Fruit fly (Drosophila melanogaster) whole organism, embryonic: Measurements from ENCODE around the gene Jhbp7.

Experiments
- Ada2b ChIP-seq: fragments of 200-800 bp; sonication (Bioruptor generic); IDR thresholded peaks from 2 replicates; pipeline ENCODE4 v1.3.6; 2022; ENCODE audit warnings: missing biosample characterization, missing genetic modification characterization
- Bgb ChIP-seq: fragments of 200-800 bp; sonication (Bioruptor generic); IDR thresholded peaks from 2 replicates; pipeline ENCODE4 v1.3.6; 2022; ENCODE audit warnings: missing biosample characterization, missing genetic modification characterization; ENCODE audit not compliant: partially characterized antibody
- CG10565 ChIP-seq: fragments of 200-800 bp; sonication (Bioruptor generic); optimal IDR thresholded peaks from 3 replicates; lab custom pipeline; 2016; ENCODE audit warnings: missing biosample characterization, mild to moderate bottlenecking, missing genetic modification characterization
- CG11093 ChIP-seq: fragments of 200-800 bp; sonication (Bioruptor generic); IDR thresholded peaks from 3 replicates; pipeline ENCODE4 v1.3.6; 2022; ENCODE audit warnings: missing biosample characterization, missing genetic modification characterization
- CG13624 ChIP-seq: fragments of 200-800 bp; sonication (Bioruptor generic); optimal IDR thresholded peaks from 2 replicates; lab custom pipeline; 2016; ENCODE audit warnings: missing biosample characterization, missing genetic modification characterization
- CG14667 ChIP-seq: fragments of 200-800 bp; sonication (Bioruptor generic); IDR thresholded peaks from 2 replicates; pipeline ENCODE4 v1.3.6; 2022; ENCODE audit warnings: missing biosample characterization, missing genetic modification characterization
- CG17328 ChIP-seq: fragments of 200-800 bp; sonication (Bioruptor generic); IDR thresholded peaks from 2 replicates; pipeline ENCODE4 v1.3.6; 2022; ENCODE audit warnings: missing biosample characterization, missing genetic modification characterization
- CG17829 ChIP-seq: fragments of 200-800 bp; optimal IDR thresholded peaks from 2 replicates; lab custom pipeline; 2019; ENCODE audit warnings: missing biosample characterization, mild to moderate bottlenecking, missing genetic modification characterization, moderate library complexity
- CG17912 ChIP-seq: fragments of 200-800 bp; sonication (Bioruptor generic); optimal IDR thresholded peaks from 2 replicates; lab custom pipeline; 2018; ENCODE audit warnings: missing biosample characterization, mild to moderate bottlenecking, missing genetic modification characterization
- CG2129 ChIP-seq: fragments of 200-800 bp; sonication (Bioruptor generic); IDR thresholded peaks from 2 replicates; pipeline ENCODE4 v1.3.6; 2022; ENCODE audit warnings: missing biosample characterization, missing genetic modification characterization; ENCODE audit not compliant: partially characterized antibody
- CG2712 ChIP-seq: fragments of 200-800 bp; optimal IDR thresholded peaks from 3 replicates; lab custom pipeline; 2019; ENCODE audit warnings: missing biosample characterization, mild to moderate bottlenecking, missing genetic modification characterization, moderate library complexity
- CG2875 ChIP-seq: fragments of 200-800 bp; sonication (Bioruptor generic); optimal IDR thresholded peaks from 2 replicates; lab custom pipeline; 2017; ENCODE audit warnings: missing biosample characterization, mild to moderate bottlenecking, missing genetic modification characterization, missing genetic modification reagents
- CG32767 ChIP-seq: fragments of 200-800 bp; sonication (Bioruptor generic); IDR thresholded peaks from 2 replicates; pipeline ENCODE4 v1.3.6; 2022; ENCODE audit warnings: missing biosample characterization, missing genetic modification characterization
- CG43689 ChIP-seq: fragments of 200-800 bp; sonication (Bioruptor generic); IDR thresholded peaks from 2 replicates; pipeline ENCODE4 v1.3.6; 2022; ENCODE audit warnings: missing biosample characterization, missing genetic modification characterization
- CG4617 ChIP-seq: fragments of 200-800 bp; sonication (Bioruptor generic); optimal IDR thresholded peaks from 3 replicates; lab custom pipeline; 2016; ENCODE audit warnings: missing biosample characterization, missing genetic modification characterization, borderline replicate concordance
- CG6175 ChIP-seq: fragments of 200-800 bp; sonication (Bioruptor generic); IDR thresholded peaks from 3 replicates; pipeline ENCODE4 v1.3.6; 2022; ENCODE audit warnings: missing biosample characterization, missing genetic modification characterization
- CG6765 ChIP-seq: fragments of 200-800 bp; sonication (Bioruptor generic); optimal IDR thresholded peaks from 3 replicates; lab custom pipeline; 2017; ENCODE audit warnings: missing biosample characterization, mild to moderate bottlenecking, missing genetic modification characterization
- CG7839 ChIP-seq: fragments of 200-800 bp; sonication (Bioruptor generic); optimal IDR thresholded peaks from 3 replicates; lab custom pipeline; 2018; ENCODE audit warnings: missing biosample characterization, mild to moderate bottlenecking, missing genetic modification characterization, moderate library complexity
- CG8089 ChIP-seq: fragments of 200-800 bp; sonication (Bioruptor generic); optimal IDR thresholded peaks from 3 replicates; lab custom pipeline; 2016; ENCODE audit warnings: missing biosample characterization, missing genetic modification characterization
- CG8388 ChIP-seq: fragments of 200-800 bp; sonication (Bioruptor generic); optimal IDR thresholded peaks from 2 replicates; lab custom pipeline; 2019; ENCODE audit warnings: missing biosample characterization, mild to moderate bottlenecking, missing genetic modification characterization, moderate library complexity
- CG9215 ChIP-seq: fragments of 200-800 bp; sonication (Bioruptor generic); IDR thresholded peaks from 2 replicates; pipeline ENCODE4 v1.3.6; 2022; ENCODE audit warnings: missing biosample characterization, missing genetic modification characterization
- CHES-1-like ChIP-seq: fragments of 200-800 bp; sonication (Bioruptor generic); optimal IDR thresholded peaks from 2 replicates; lab custom pipeline; 2016; ENCODE audit warnings: missing biosample characterization, missing genetic modification characterization
- D19A ChIP-seq: fragments of 200-800 bp; optimal IDR thresholded peaks from 3 replicates; lab custom pipeline; 2019; ENCODE audit warnings: missing biosample characterization, mild to moderate bottlenecking, missing genetic modification characterization, moderate library complexity
- Deaf1 ChIP-seq: fragments of 200-800 bp; optimal IDR thresholded peaks from 3 replicates; lab custom pipeline; 2019; ENCODE audit warnings: missing biosample characterization, mild to moderate bottlenecking, missing genetic modification characterization, moderate library complexity
- Dip2 ChIP-seq: fragments of 200-800 bp; sonication (Bioruptor generic); IDR thresholded peaks from 2 replicates; pipeline ENCODE4 v1.3.6; 2022; ENCODE audit warnings: missing biosample characterization, missing genetic modification characterization
- Dll ChIP-seq: fragments of 200-800 bp; sonication (Bioruptor generic); IDR thresholded peaks from 4 replicates; pipeline ENCODE4 v1.3.6; 2022; ENCODE audit warnings: missing biosample characterization, missing genetic modification characterization; ENCODE audit not compliant: partially characterized antibody
- Fer1 ChIP-seq: fragments of 200-800 bp; sonication (Bioruptor generic); optimal IDR thresholded peaks from 2 replicates; lab custom pipeline; 2017; ENCODE audit warnings: missing biosample characterization, mild to moderate bottlenecking, missing genetic modification characterization
- H15 ChIP-seq: fragments of 200-800 bp; sonication (Bioruptor generic); IDR thresholded peaks from 3 replicates; pipeline ENCODE4 v1.3.6; 2022; ENCODE audit warnings: missing biosample characterization, missing genetic modification characterization
- HmgD ChIP-seq: fragments of 200-800 bp; sonication (Bioruptor generic); optimal IDR thresholded peaks from 3 replicates; lab custom pipeline; 2016; ENCODE audit warnings: missing biosample characterization, missing genetic modification characterization
- Max ChIP-seq: fragments of 200-800 bp; sonication (Bioruptor generic); optimal IDR thresholded peaks from 2 replicates; lab custom pipeline; 2016; ENCODE audit warnings: missing biosample characterization, mild to moderate bottlenecking, missing genetic modification characterization
- NC2α ChIP-seq: fragments of 200-800 bp; sonication (Bioruptor generic); optimal IDR thresholded peaks from 2 replicates; lab custom pipeline; 2016; ENCODE audit warnings: missing biosample characterization, missing genetic modification characterization
- Pdp1 ChIP-seq, 2 experiments: fragments of 200-800 bp; sonication (Bioruptor generic); optimal IDR thresholded peaks; 3 replicates each; lab custom pipeline; 2016; ENCODE audit warnings: missing biosample characterization in 2 of 2, missing genetic modification characterization in 2 of 2, mild to moderate bottlenecking in 1 of 2, moderate library complexity in 1 of 2
- Ravus ChIP-seq: fragments of 200-800 bp; sonication (Bioruptor generic); IDR thresholded peaks from 2 replicates; pipeline ENCODE4 v1.3.6; 2022; ENCODE audit warnings: missing biosample characterization, missing genetic modification characterization
- ash1 ChIP-seq: fragments of 200-800 bp; sonication (Bioruptor generic); optimal IDR thresholded peaks from 2 replicates; lab custom pipeline; 2018; ENCODE audit warnings: missing biosample characterization, mild to moderate bottlenecking, missing genetic modification characterization
- chm ChIP-seq: fragments of 200-800 bp; sonication (Bioruptor generic); IDR thresholded peaks from 2 replicates; pipeline ENCODE4 v1.3.6; 2022; ENCODE audit warnings: missing biosample characterization, missing genetic modification characterization
- crol ChIP-seq: fragments of 200-800 bp; sonication (Bioruptor generic); IDR thresholded peaks from 2 replicates; pipeline ENCODE4 v1.3.6; 2022; ENCODE audit warnings: missing biosample characterization, missing genetic modification characterization
- exex ChIP-seq: fragments of 200-800 bp; sonication (Bioruptor generic); optimal IDR thresholded peaks from 4 replicates; lab custom pipeline; 2018; ENCODE audit warnings: missing biosample characterization, mild to moderate bottlenecking, missing genetic modification characterization, moderate library complexity
- fd3F ChIP-seq: fragments of 200-800 bp; sonication (Bioruptor generic); optimal IDR thresholded peaks from 2 replicates; lab custom pipeline; 2018; ENCODE audit warnings: missing biosample characterization, mild to moderate bottlenecking, missing genetic modification characterization, moderate library complexity
- fu2 ChIP-seq: fragments of 200-800 bp; sonication (Bioruptor generic); optimal IDR thresholded peaks from 2 replicates; lab custom pipeline; 2016; ENCODE audit warnings: missing biosample characterization, missing genetic modification characterization
- gce ChIP-seq: fragments of 200-800 bp; sonication (Bioruptor generic); IDR thresholded peaks from 3 replicates; pipeline ENCODE4 v1.3.6; 2022; ENCODE audit warnings: missing biosample characterization, missing genetic modification characterization
- grau ChIP-seq: fragments of 200-800 bp; optimal IDR thresholded peaks from 3 replicates; lab custom pipeline; 2019; ENCODE audit warnings: missing biosample characterization, mild to moderate bottlenecking, missing genetic modification characterization, moderate library complexity
- h ChIP-seq: fragments of >200 bp; optimal IDR thresholded peaks from 2 replicates; lab custom pipeline; 2017
- lov ChIP-seq, 2 experiments: fragments of 200-800 bp in 1 of 2; fragments of >200 bp in 1 of 2; sonication (Bioruptor generic) in 1 of 2; IDR thresholded peaks in 1 of 2; optimal IDR thresholded peaks in 1 of 2; 2 replicates in 1 of 2; 3 replicates in 1 of 2; pipeline versions ENCODE4 v1.3.6 to Lab custom; 2017 to 2022; ENCODE audit warnings: missing biosample characterization in 1 of 2, missing genetic modification characterization in 1 of 2
- mam ChIP-seq: fragments of 200-800 bp; sonication (Bioruptor generic); optimal IDR thresholded peaks from 3 replicates; lab custom pipeline; 2016; ENCODE audit warnings: missing biosample characterization, missing genetic modification characterization
- pum ChIP-seq: fragments of 200-800 bp; sonication (Bioruptor generic); optimal IDR thresholded peaks from 2 replicates; lab custom pipeline; 2016; ENCODE audit warnings: missing biosample characterization, missing genetic modification characterization
- salm ChIP-seq: fragments of 200-800 bp; sonication (Bioruptor generic); optimal IDR thresholded peaks from 2 replicates; lab custom pipeline; 2018; ENCODE audit warnings: missing biosample characterization, mild to moderate bottlenecking, missing genetic modification characterization
- schlank ChIP-seq: fragments of 200-800 bp; sonication (Bioruptor generic); optimal IDR thresholded peaks from 2 replicates; lab custom pipeline; 2018; ENCODE audit warnings: missing biosample characterization, mild to moderate bottlenecking, missing genetic modification characterization
- scrt ChIP-seq: fragments of 200-800 bp; sonication (Bioruptor generic); optimal IDR thresholded peaks from 2 replicates; lab custom pipeline; 2018; ENCODE audit warnings: missing biosample characterization, mild to moderate bottlenecking, missing genetic modification characterization, moderate library complexity
- sens ChIP-seq: fragments of 200-800 bp; sonication (Bioruptor generic); peaks from one replicate; lab custom pipeline; 2016; ENCODE audit warnings: missing biosample characterization, missing genetic modification characterization
- slp2 ChIP-seq: fragments of 200-800 bp; sonication (Bioruptor generic); optimal IDR thresholded peaks from 2 replicates; lab custom pipeline; 2016; ENCODE audit warnings: missing biosample characterization, missing genetic modification characterization
- sqz ChIP-seq: fragments of 200-800 bp; sonication (Bioruptor generic); optimal IDR thresholded peaks from 3 replicates; lab custom pipeline; 2018; ENCODE audit warnings: missing biosample characterization, mild to moderate bottlenecking, missing genetic modification characterization

The Jhbp7 gene

DNA sequence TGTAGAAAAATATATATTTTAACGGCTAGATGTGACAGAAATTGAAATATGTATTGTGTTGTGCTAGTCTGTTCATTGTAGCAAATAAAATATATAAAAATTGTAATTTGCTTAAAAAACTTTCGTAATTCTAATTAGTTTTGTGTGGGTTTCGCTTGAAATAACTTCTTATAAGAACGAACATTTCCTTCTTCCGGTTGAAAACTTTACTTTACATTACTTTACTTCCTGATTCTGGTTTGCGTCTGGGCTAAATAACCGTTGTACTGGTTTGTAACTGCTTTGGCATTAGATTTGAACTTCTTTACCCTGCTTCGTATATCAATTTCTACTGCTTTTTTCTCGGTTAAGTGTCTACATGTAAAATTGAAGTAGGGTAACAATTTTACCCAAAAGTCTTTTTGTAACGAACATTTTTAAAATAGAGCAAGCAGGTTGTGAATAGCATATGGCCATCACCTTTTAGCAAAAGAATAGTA is 43.6 kb upstream of the Jhbp7 start, which contains the start of gene lobo (continued):
- peak; percentile 50 for TF ChIP-seq CG7839 (tag; lab: Kevin White, UChicago)
- no peak for TF ChIP-seq Ravus (GFP tag; lab: Robert Waterston, UW)
- peak; percentile 62 for TF ChIP-seq CHES-1-like (GFP tag; lab: Kevin White, UChicago)
- TF ChIP-seq sqz (GFP tag; lab: Kevin White, UChicago): peak; percentile 34
- peak; percentile 65 for TF ChIP-seq Fer1 (GFP tag; lab: Kevin White, UChicago)
- TF ChIP-seq fu2 (GFP tag; lab: Kevin White, UChicago): peak; percentile 59
- TF ChIP-seq CG2875 (GFP tag; lab: Kevin White, UChicago): peak; percentile 30
- TF ChIP-seq grau (tag; lab: Kevin White, UChicago): peak; percentile 66
- TF ChIP-seq CG6175 (GFP tag; lab: Robert Waterston, UW): no peak
- TF ChIP-seq gce (GFP tag; lab: Robert Waterston, UW): no peak
- peak; percentile 0 for TF ChIP-seq scrt
- TF ChIP-seq CG9215 (GFP tag; lab: Robert Waterston, UW): peak; percentile 42
- TF ChIP-seq CG17328 (GFP tag; lab: Robert Waterston, UW): peak; percentile 78
- peak; percentile 86 for TF ChIP-seq HmgD
- TF ChIP-seq Pdp1 (GFP tag; optimal IDR thresholded peaks at IDR 0.05; lab: Kevin White, UChicago): peak; percentile 39 to 61
- TF ChIP-seq CG17912 (GFP tag; lab: Kevin White, UChicago): peak; percentile 67
- TF ChIP-seq ash1 (GFP tag; lab: Kevin White, UChicago): no peak
- peak; percentile 8 for TF ChIP-seq CG8388 (GFP tag; lab: Kevin White, UChicago)
- TF ChIP-seq Ada2b: no peak
- TF ChIP-seq H15: peak; percentile 61; the same call in 2 of the 3 replicates
- no peak for TF ChIP-seq lov (optimal IDR thresholded peaks at IDR 0.05; lab: Kevin White, UChicago)
- 0 out of 3 replicates have a peak, but pooled peaks have one; percentile 65 for TF ChIP-seq lov (GFP tag; IDR thresholded peaks at IDR 0.05; lab: Robert Waterston, UW)
- TF ChIP-seq CG11093 (GFP tag; lab: Robert Waterston, UW): no peak
- TF ChIP-seq pum (GFP tag; lab: Kevin White, UChicago): peak; percentile 22
- TF ChIP-seq exex (tag; lab: Kevin White, UChicago): no peak
- no peak for TF ChIP-seq crol
- no peak for TF ChIP-seq h
- TF ChIP-seq mam (GFP tag; lab: Kevin White, UChicago): peak; percentile 64
- no peak for TF ChIP-seq CG2129 (GFP tag; lab: Robert Waterston, UW)
- peak; percentile 45 for TF ChIP-seq schlank (tag; lab: Kevin White, UChicago)
- peak; percentile 53 for TF ChIP-seq fd3F (GFP tag; lab: Kevin White, UChicago)
- TF ChIP-seq Max (GFP tag; lab: Kevin White, UChicago): no peak
- TF ChIP-seq CG4617: peak; percentile 12
- peak; percentile 61 for TF ChIP-seq CG17829 (tag; lab: Kevin White, UChicago)
- TF ChIP-seq NC2α (GFP tag; lab: Kevin White, UChicago): no peak
- TF ChIP-seq Dip2 (GFP tag; lab: Robert Waterston, UW): no peak
- TF ChIP-seq CG43689: no peak
- peak; percentile 83 for TF ChIP-seq CG13624
- TF ChIP-seq CG8089: peak; percentile 69
- no peak for TF ChIP-seq CG10565
- TF ChIP-seq CG32767 (GFP tag; lab: Robert Waterston, UW): no peak
- TF ChIP-seq CG14667 (GFP tag; lab: Robert Waterston, UW): no peak
- TF ChIP-seq D19A: no peak
- TF ChIP-seq chm (GFP tag; lab: Robert Waterston, UW): peak; percentile 86
- TF ChIP-seq CG6765 (GFP tag; lab: Kevin White, UChicago): no peak
- TF ChIP-seq Bgb (GFP tag; lab: Robert Waterston, UW): peak; percentile 64; the same call in 1 of the 2 replicates
- TF ChIP-seq sens (GFP tag; lab: Kevin White, UChicago): peak; percentile 93
- peak; percentile 12 for TF ChIP-seq Deaf1 (tag; lab: Kevin White, UChicago)
- no peak for TF ChIP-seq salm (tag; lab: Kevin White, UChicago)
- peak; percentile 59 for TF ChIP-seq slp2 (GFP tag; lab: Kevin White, UChicago)
- TF ChIP-seq CG2712 (tag; lab: Kevin White, UChicago): peak; percentile 63
- TF ChIP-seq Dll: no peak
